Worm (Caenorhabditis elegans) whole organism, early embryonic: ENCODE results near the gene Y11D7A.3.
"Not testable (repeated sequence)": the region's sequence is repeated elsewhere in the genome, so short reads cannot be mapped to it uniquely, and the experiment has no call there.

ENCODE experiments used
- B0310.2 ChIP-seq: sonication (generic microtip); optimal IDR thresholded peaks from 2 replicates; lab custom pipeline; 2016; ENCODE audit warnings: mild to moderate bottlenecking, missing genetic modification characterization, missing compliant biosample characterization
- F13C5.2 ChIP-seq: sonication (generic microtip); optimal IDR thresholded peaks from 2 replicates; lab custom pipeline; 2017; ENCODE audit warnings: mild to moderate bottlenecking, missing genetic modification characterization, inconsistent platforms, missing compliant biosample characterization
- aly-1 ChIP-seq: sonication (generic microtip); optimal IDR thresholded peaks from 2 replicates; lab custom pipeline; 2016; ENCODE audit warnings: missing genetic modification characterization, missing compliant biosample characterization
- ama-1 ChIP-seq: fragments of 150-350 bp; optimal IDR thresholded peaks from 2 replicates; lab custom pipeline; 2014
- ceh-13 ChIP-seq: fragments of 200-800 bp; sonication (Bioruptor generic); optimal IDR thresholded peaks from 2 replicates; lab custom pipeline; 2018; ENCODE audit warnings: mild to moderate bottlenecking, missing genetic modification characterization, missing compliant biosample characterization
- ceh-36 ChIP-seq: sonication (generic microtip); optimal IDR thresholded peaks from 2 replicates; lab custom pipeline; 2016; ENCODE audit warnings: missing genetic modification characterization, inconsistent platforms, missing compliant biosample characterization
- ets-7 ChIP-seq: sonication (generic microtip); optimal IDR thresholded peaks from 2 replicates; lab custom pipeline; 2016; ENCODE audit warnings: missing genotype, missing genetic modification characterization, missing compliant biosample characterization
- flt-1 ChIP-seq: fragments of 200-800 bp; sonication (Bioruptor generic); IDR thresholded peaks from 2 replicates; pipeline ENCODE4 v1.3.6; 2022; ENCODE audit warnings: missing genetic modification characterization, missing compliant biosample characterization
- hmbx-1 ChIP-seq: sonication (generic microtip); optimal IDR thresholded peaks from 2 replicates; lab custom pipeline; 2016; ENCODE audit warnings: mild to moderate bottlenecking, missing genetic modification characterization, missing compliant biosample characterization
- hmg-4 ChIP-seq: fragments of 200-800 bp; sonication (Bioruptor generic); optimal IDR thresholded peaks from 2 replicates; lab custom pipeline; 2018; ENCODE audit warnings: mild to moderate bottlenecking, missing genetic modification characterization, missing compliant biosample characterization
- hnd-1 ChIP-seq: sonication (generic microtip); optimal IDR thresholded peaks from 2 replicates; lab custom pipeline; 2016; ENCODE audit warnings: missing genetic modification characterization, missing compliant biosample characterization
- pes-1 ChIP-seq: fragments of 200-800 bp; sonication (Bioruptor generic); IDR thresholded peaks from 2 replicates; pipeline ENCODE4 v1.3.6; 2022; ENCODE audit warnings: missing genetic modification reagents, missing genetic modification characterization, missing compliant biosample characterization
- scrt-1 ChIP-seq: fragments of 200-800 bp; sonication (Bioruptor generic); IDR thresholded peaks from 2 replicates; pipeline ENCODE4 v1.3.6; 2022; ENCODE audit warnings: missing genetic modification characterization, missing compliant biosample characterization
- sea-1 ChIP-seq: fragments of 200-800 bp; sonication (Bioruptor generic); conservative IDR thresholded peaks from 2 replicates; pipeline ENCODE4 v1.3.6; 2022; ENCODE audit warnings: missing genetic modification characterization, missing compliant biosample characterization
- tbx-11 ChIP-seq: fragments of 200-800 bp; sonication (Bioruptor generic); IDR thresholded peaks from 2 replicates; pipeline ENCODE4 v1.3.6; 2022; ENCODE audit warnings: missing genetic modification characterization, missing compliant biosample characterization
- tbx-37 ChIP-seq: fragments of 200-800 bp; sonication (Bioruptor generic); conservative IDR thresholded peaks from 2 replicates; pipeline ENCODE4 v1.3.6; 2022; ENCODE audit warnings: missing genetic modification reagents, missing genetic modification characterization, missing compliant biosample characterization
- tra-4 ChIP-seq: sonication (generic microtip); optimal IDR thresholded peaks from 2 replicates; lab custom pipeline; 2017; ENCODE audit warnings: missing genetic modification characterization, missing compliant biosample characterization

Gene Y11D7A.3

DNA sequence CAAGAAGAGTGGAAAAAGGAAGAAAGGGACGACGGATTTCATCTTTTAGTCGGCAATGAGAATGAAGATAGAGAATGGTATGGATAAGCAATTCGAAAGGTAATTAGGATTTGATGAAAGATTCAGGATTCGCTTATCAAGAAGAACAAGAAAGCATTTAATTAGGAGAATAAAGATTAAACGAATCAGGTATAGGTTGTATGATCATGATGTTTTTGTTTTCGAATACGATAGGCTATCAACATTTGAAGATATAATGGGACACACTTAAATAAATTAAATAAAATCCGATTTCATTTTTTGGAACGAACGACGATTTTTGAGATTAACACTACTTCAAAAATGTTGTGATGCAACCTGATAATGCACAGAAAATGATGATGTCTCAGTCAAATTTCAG is 12.5 kb downstream of the Y11D7A.3 start, which contains the start of gene Y11D7A.5:
TSS of gene Y11D7A.5 (minus strand) at position 101 of the 400 bp plus-strand sequence.
- TF ChIP-seq ets-7 (tag; lab: Kevin White, UChicago), result no peak
- no peak for TF ChIP-seq tbx-37 (GFP tag; lab: Robert Waterston, UW)
- no peak for TF ChIP-seq F13C5.2
- no peak for TF ChIP-seq sea-1 (GFP tag; lab: Robert Waterston, UW)
- no peak for TF ChIP-seq tra-4 (tag; lab: Kevin White, UChicago)
- TF ChIP-seq aly-1, result no peak
- no peak for TF ChIP-seq ceh-36 (tag; lab: Kevin White, UChicago)
- TF ChIP-seq B0310.2, result no peak
- TF ChIP-seq tbx-11 (GFP tag; lab: Robert Waterston, UW), result no peak

DNA sequence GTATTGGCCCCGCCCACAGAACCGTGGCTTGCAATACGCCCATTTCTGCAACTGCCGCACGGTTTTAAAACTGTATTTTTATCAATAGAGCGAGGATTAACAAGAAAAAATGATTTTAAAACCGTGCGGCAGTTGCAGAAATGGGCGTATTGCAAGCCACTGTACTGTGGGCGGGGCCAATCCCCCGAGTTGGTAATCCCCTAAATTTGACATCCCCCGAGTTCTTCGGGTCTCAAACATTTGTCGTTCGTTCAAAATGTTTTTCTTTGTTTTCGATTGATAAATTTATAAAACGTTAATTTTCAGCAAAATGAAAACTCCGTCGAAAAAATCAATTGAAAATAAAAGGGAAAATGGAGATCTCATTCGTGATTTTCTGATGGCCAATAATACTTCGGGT is 16.3 kb downstream of the Y11D7A.3 start, which contains the start of gene Y11D7A.7:
TSS of gene Y11D7A.7 (plus strand) at position 301 of the 400 bp plus-strand sequence.
- not testable (repeated sequence) for TF ChIP-seq sea-1 (GFP tag; lab: Robert Waterston, UW); ets-7 (tag; lab: Kevin White, UChicago); tbx-11 (GFP tag; lab: Robert Waterston, UW)

DNA sequence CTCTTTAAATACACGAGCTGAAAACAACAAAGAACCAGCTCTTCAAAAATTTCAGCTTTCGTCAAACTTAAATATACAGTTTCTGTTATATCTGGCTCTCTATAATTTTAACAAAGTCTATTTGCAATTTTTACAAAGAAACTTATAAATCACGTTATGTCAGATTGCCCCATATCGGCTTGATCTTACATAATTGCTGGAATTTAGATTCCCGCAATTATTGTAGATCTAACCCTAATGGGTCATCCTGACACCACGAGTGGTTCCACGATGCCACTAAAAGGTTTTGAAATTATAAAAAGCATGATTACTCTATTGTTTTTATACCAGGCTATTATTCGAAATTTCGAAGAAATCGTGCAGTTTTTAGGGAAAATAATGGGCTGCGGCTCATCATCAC is 18.2 kb downstream of the Y11D7A.3 start, which contains the start of gene Y11D7A.8:
TSS of gene Y11D7A.8 (plus strand) at position 301 of the 400 bp plus-strand sequence.
- TF ChIP-seq sea-1 (GFP tag; lab: Robert Waterston, UW), result no peak
- TF ChIP-seq hnd-1, result no peak
- TF ChIP-seq scrt-1, result no peak
- no peak for TF ChIP-seq aly-1
- no peak for TF ChIP-seq hmg-4
- TF ChIP-seq ceh-13 (GFP tag; lab: Kevin White, UChicago), result no peak
- no peak for TF ChIP-seq tra-4 (tag; lab: Kevin White, UChicago)
- no peak for TF ChIP-seq F13C5.2
- no peak for TF ChIP-seq B0310.2
- no peak for TF ChIP-seq pes-1 (GFP tag; lab: Robert Waterston, UW)
- no peak for TF ChIP-seq tbx-11 (GFP tag; lab: Robert Waterston, UW)
- TF ChIP-seq ceh-36 (tag; lab: Kevin White, UChicago), result no peak
- no peak for TF ChIP-seq tbx-37 (GFP tag; lab: Robert Waterston, UW)
- TF ChIP-seq flt-1 (GFP tag; lab: Robert Waterston, UW), result no peak
- no peak for TF ChIP-seq ama-1
- TF ChIP-seq hmbx-1, result no peak
- no peak for TF ChIP-seq ets-7 (tag; lab: Kevin White, UChicago)

DNA sequence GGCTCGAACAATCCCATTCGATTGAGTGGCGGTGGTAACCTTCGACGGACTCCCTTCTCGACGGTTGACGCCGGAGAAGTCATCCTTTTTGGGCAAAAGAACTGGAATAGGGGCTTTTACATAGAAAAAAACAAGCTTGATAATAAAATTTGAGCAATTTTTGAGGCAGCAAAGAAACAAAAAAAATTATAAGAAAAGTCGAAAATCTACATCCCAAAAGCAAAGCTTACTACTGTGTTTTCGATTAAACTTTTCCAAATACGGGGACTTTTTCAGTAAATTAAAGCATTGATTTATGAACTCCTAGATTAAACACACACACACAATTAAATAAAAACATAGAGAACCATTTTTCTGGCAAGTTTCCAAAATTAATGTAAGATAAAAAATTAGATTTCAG is 23.1 kb downstream of the Y11D7A.3 start, which contains the start of gene Y11D7A.9:
TSS of gene Y11D7A.9 (minus strand) at position 101 of the 400 bp plus-strand sequence.
- TF ChIP-seq tra-4 (tag; lab: Kevin White, UChicago) (no peak), sea-1 (GFP tag; lab: Robert Waterston, UW) (no peak)

DNA sequence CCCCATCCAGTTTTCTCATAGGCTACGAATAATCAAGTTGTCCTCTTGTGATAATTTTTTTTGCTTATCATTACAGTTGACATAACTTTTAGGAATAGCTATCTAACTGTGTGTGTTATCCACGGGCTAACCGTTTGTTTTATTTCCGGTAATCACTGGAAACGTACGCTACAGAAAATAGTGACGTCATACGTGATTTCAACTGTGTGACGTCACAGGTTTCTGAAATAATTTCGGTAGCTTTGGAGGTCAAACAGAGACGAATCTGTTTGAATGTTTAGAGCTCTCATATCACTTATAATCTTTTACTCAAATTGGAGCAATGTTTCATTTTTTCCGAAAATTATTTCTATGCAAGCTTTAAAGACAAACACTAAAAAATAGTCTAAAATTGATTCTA is 24.0 kb downstream of the Y11D7A.3 start:
- TF ChIP-seq hnd-1 (no peak), flt-1 (GFP tag; lab: Robert Waterston, UW) (no peak), pes-1 (GFP tag; lab: Robert Waterston, UW) (no peak), B0310.2 (no peak), hmg-4 (no peak), hmbx-1 (no peak)

DNA sequence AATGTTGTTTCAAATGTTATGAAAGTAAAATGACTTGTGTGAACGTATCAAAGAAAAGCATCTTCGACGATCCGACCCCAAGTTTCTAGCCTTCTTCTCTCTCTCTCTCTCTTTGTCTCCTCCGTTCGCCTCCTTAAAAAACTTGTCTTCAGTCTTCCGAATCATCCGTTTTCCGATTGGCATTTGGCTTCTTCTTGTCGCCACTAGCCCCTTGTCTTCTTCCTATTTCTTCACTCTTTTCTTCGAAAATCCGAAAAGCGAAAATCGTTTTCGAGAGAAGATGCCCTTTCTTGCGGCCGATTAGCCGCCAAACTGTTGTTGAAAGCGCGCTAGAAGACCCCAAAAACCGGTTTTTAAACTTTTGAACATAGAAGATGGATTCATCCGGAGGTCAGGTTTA is 25.7 kb downstream of the Y11D7A.3 start:
- TF ChIP-seq hmg-4, result no peak
- no peak for TF ChIP-seq flt-1 (GFP tag; lab: Robert Waterston, UW)
- no peak for TF ChIP-seq tbx-37 (GFP tag; lab: Robert Waterston, UW)
- TF ChIP-seq B0310.2, result no peak
- TF ChIP-seq ceh-13 (GFP tag; lab: Kevin White, UChicago), result no peak
- TF ChIP-seq tra-4 (tag; lab: Kevin White, UChicago), result no peak
- TF ChIP-seq ama-1, result no peak
- no peak for TF ChIP-seq hmbx-1
- TF ChIP-seq hnd-1, result no peak
- no peak for TF ChIP-seq F13C5.2
- TF ChIP-seq ets-7 (tag; lab: Kevin White, UChicago), result no peak
- no peak for TF ChIP-seq ceh-36 (tag; lab: Kevin White, UChicago)

DNA sequence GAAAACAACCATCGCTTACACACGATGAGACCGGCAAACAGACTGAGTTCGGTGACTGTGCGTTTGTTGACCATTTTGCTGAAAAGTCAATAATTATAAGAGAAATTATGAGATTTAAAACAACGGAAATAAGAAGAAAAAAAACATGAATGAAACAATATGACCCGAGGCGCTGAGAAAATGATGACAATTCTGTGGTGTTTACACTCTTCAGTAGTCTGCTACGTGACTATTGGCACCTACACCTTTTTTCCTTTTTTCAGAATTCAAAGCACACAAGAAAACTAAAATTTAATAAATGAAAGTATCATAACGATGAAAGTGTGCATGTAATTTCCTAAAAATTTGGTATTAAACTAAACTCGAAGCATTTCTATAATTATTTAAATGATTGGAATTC is 26.8 kb downstream of the Y11D7A.3 start, which contains the start of gene Y11D7A.10:
TSS of gene Y11D7A.10 (minus strand) at position 82 of the 400 bp plus-strand sequence.
- TF ChIP-seq flt-1 (GFP tag; lab: Robert Waterston, UW) (no peak), tbx-37 (GFP tag; lab: Robert Waterston, UW) (no peak), aly-1 (no peak), hnd-1 (no peak), tra-4 (tag; lab: Kevin White, UChicago) (no peak), ama-1 (no peak), hmg-4 (no peak), hmbx-1 (no peak), ets-7 (tag; lab: Kevin White, UChicago) (no peak), ceh-13 (GFP tag; lab: Kevin White, UChicago) (no peak), B0310.2 (no peak), scrt-1 (no peak), F13C5.2 (no peak)

DNA sequence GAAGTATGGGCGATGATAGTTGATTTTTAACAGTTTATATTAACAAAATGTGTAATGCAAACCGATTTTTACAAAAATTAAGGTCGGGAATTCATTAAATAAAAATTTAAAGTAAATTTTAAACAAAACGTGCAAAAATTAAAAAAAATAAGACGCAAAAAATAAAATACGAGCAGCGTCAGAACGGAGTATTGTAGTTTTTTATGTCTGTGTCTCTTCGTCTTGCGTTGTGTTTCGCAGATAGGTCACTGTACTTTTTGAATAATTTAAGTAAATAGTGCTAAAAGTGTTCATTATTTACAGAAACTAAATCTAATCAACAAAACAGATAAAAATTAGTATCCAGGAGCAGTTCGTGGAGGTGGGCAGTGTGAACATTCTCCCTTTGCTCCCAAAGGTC is 27.4 kb downstream of the Y11D7A.3 start:
- no peak for TF ChIP-seq B0310.2
- TF ChIP-seq hmg-4, result no peak
- no peak for TF ChIP-seq flt-1 (GFP tag; lab: Robert Waterston, UW)
- TF ChIP-seq tra-4 (tag; lab: Kevin White, UChicago), result no peak
- no peak for TF ChIP-seq scrt-1
- TF ChIP-seq tbx-37 (GFP tag; lab: Robert Waterston, UW), result no peak
- no peak for TF ChIP-seq pes-1 (GFP tag; lab: Robert Waterston, UW)
- TF ChIP-seq sea-1 (GFP tag; lab: Robert Waterston, UW), result no peak
- TF ChIP-seq aly-1, result no peak
- TF ChIP-seq hmbx-1, result no peak
- no peak for TF ChIP-seq tbx-11 (GFP tag; lab: Robert Waterston, UW)
- no peak for TF ChIP-seq F13C5.2
- no peak for TF ChIP-seq hnd-1
- no peak for TF ChIP-seq ama-1
- no peak for TF ChIP-seq ceh-13 (GFP tag; lab: Kevin White, UChicago)
- TF ChIP-seq ceh-36 (tag; lab: Kevin White, UChicago), result no peak
